Worm (Caenorhabditis elegans): ENCODE measurements around the gene srv-28.

The srv-28 gene

DNA sequence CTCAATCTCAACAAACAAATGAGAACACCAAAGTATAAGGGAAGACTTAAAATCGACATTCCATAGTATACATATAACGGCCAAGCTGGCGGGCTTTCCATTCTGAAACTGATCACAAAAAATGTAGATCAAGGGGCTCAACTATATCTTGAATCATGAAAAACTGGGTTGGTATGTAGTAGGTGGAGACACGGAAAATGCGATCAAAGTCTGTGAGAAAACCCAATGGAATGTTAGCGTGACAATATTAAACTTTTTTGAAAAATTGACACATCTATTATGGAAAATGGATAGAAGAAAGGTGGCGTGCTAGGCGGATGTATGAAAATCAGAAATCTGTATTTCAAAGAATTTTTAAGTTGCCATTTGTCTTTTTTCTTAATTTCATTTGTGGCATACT lies at the start of gene srv-28:
TSS of gene srv-28 (minus strand) at position 101 of the 400 bp plus-strand sequence.
- TF ChIP-seq unc-62 (GFP tag; optimal IDR thresholded peaks at IDR 0.05 in 1 of 2) (peak in 1 of 2 experiments; percentile 33), unc-62 (tag; optimal IDR thresholded peaks at IDR 0.05) (no peak), spr-1 (tag; optimal IDR thresholded peaks at IDR 0.05) (no peak), aha-1 (tag) (peak; percentile 7)

DNA sequence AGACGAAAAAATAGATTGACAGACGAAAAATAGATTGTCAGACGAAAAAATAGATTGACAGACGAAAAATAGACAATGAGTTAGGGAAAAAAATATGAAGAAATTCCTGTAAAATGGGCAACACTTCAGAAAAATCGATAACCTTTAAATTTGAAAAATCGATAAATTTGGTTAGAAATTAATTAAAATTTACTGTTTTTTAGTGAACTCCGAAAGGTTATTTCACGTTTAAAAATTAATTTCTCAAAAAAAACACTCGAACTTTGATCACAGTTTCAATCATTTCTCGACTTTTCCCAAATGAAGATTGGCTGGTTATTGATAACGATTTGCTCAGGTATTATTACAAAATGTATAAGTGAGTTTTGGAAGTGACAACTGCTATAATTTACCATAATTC lies 44.3 kb upstream of the srv-28 start, which contains the start of gene csp-2:
TSS of gene csp-2 (plus strand) at position 301 of the 400 bp plus-strand sequence.
- TF ChIP-seq ceh-28 (tag; optimal IDR thresholded peaks at IDR 0.05) (peak; percentile 23), daf-16 (GFP tag; optimal IDR thresholded peaks at IDR 0.05) (no peak), daf-16 (tag; optimal IDR thresholded peaks at IDR 0.05) (no peak)

DNA sequence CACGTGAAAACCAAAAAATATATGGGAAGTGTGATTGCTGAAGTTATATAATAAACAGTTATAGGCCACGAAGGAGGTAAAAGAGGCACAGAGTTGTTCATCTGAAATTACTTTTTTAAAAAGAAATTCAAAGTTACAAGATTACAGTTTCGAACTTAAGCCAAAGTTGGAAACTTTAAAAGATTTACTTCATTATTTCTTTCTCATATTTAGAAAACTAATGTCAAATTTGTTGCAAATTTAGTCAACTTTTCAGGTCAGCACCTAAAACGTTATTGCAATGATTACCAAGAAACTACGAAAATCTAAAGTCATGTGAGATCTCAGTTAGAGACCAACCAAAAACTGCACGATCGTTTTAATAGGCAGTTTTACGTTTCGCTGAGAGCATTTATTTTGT lies 40.5 kb upstream of the srv-28 start, which contains the start of gene srv-25:
TSS of gene srv-25 (minus strand) at position 101 of the 400 bp plus-strand sequence.
- TF ChIP-seq lin-39 (tag; optimal IDR thresholded peaks at IDR 0.05) = no peak
- no peak for TF ChIP-seq nhr-76 (tag; optimal IDR thresholded peaks at IDR 0.05)
- no peak for TF ChIP-seq vab-7 (GFP tag; IDR thresholded peaks at IDR 0.05)
- TF ChIP-seq lin-29 (GFP tag; IDR thresholded peaks at IDR 0.05) = no peak
- TF ChIP-seq nhr-28 (tag; optimal IDR thresholded peaks at IDR 0.05) = no peak
- TF ChIP-seq madf-9 (GFP tag; conservative IDR thresholded peaks at IDR 0.05) = no peak
- no peak for TF ChIP-seq pqm-1 (tag; optimal IDR thresholded peaks at IDR 0.05)
- TF ChIP-seq egl-27 (tag; optimal IDR thresholded peaks at IDR 0.05) = no peak

DNA sequence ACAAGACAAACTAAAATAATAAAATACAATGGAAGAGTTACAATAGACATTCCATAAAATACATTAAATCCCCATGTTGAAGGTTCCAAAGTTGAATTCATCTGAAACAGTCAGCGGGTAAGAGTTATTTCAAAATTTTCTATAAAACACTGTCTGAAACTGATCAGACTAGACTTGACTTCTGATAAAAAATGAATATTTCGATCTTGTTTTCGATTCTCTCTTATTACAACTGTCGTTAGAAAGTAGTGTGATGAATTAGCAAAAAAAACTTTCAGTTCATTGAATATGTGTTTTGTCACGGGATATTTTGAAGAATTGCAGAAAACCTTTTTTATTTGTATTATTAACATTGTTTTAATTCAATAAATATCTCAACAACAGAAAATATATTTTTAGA lies 38.6 kb upstream of the srv-28 start, which contains the start of gene srv-26:
TSS of gene srv-26 (minus strand) at position 101 of the 400 bp plus-strand sequence.
- TF ChIP-seq attf-4 (tag; optimal IDR thresholded peaks at IDR 0.05) = no peak

- TF ChIP-seq nhr-41 (GFP tag; IDR thresholded peaks at IDR 0.05) (no peak), Y5F2A.4 (GFP tag; optimal IDR thresholded peaks at IDR 0.05) (no peak), hlh-30 (tag; optimal IDR thresholded peaks at IDR 0.05; ENCODE audit: insufficient read depth) (no peak), nhr-25 (tag; optimal IDR thresholded peaks at IDR 0.05; ENCODE audit: borderline replicate concordance, insufficient read depth) (no peak), Y48G9A.11 (GFP tag; IDR thresholded peaks at IDR 0.05) (no peak), nhr-11 (tag; optimal IDR thresholded peaks at IDR 0.05) (no peak), snpc-1.2 (GFP tag; IDR thresholded peaks at IDR 0.05) (no peak), unc-62 (GFP tag; optimal IDR thresholded peaks at IDR 0.05 in 1 of 2) (peak in 1 of 2 experiments; percentile 96), unc-62 (tag; optimal IDR thresholded peaks at IDR 0.05) (no peak)
These were observed 36.4 kb upstream of the srv-28 start for ce11 chrIV:6299523-6299922.

- no peak for TF ChIP-seq D1046.2 (GFP tag; IDR thresholded peaks at IDR 0.05)
- no peak for TF ChIP-seq nhr-76 (tag; optimal IDR thresholded peaks at IDR 0.05)
- TF ChIP-seq daf-8 (GFP tag; IDR thresholded peaks at IDR 0.05) = no peak
- TF ChIP-seq snpc-4 (tag; optimal IDR thresholded peaks at IDR 0.05) = no peak
- no peak for TF ChIP-seq hmg-1.1 (GFP tag; IDR thresholded peaks at IDR 0.05)
- TF ChIP-seq mdt-29 (GFP tag; IDR thresholded peaks at IDR 0.05) = no peak
- TF ChIP-seq zip-11 (GFP tag; IDR thresholded peaks at IDR 0.05) = no peak
- no peak for TF ChIP-seq spr-3 (GFP tag; optimal IDR thresholded peaks at IDR 0.05)
- TF ChIP-seq nhr-237 (tag; optimal IDR thresholded peaks at IDR 0.05) = no peak
- no peak for TF ChIP-seq jun-1 (tag; optimal IDR thresholded peaks at IDR 0.05)
- no peak for TF ChIP-seq aly-2 (tag; optimal IDR thresholded peaks at IDR 0.05)
- TF ChIP-seq ceh-28 (tag; optimal IDR thresholded peaks at IDR 0.05) = no peak
- TF ChIP-seq dmd-6 (GFP tag; IDR thresholded peaks at IDR 0.05) = no peak
- no peak for TF ChIP-seq nhr-48 (tag; optimal IDR thresholded peaks at IDR 0.05)
- no peak for TF ChIP-seq lsy-2 (tag; optimal IDR thresholded peaks at IDR 0.05)
- no peak for TF ChIP-seq fkh-10 (GFP tag; optimal IDR thresholded peaks at IDR 0.05)
These were observed 35.1 kb upstream of the srv-28 start, which contains the start of gene srv-27 for ce11 chrIV:6298253-6298652. Gene srv-27 (minus strand): TSS chrIV:6298353.
